Worm (Caenorhabditis elegans) whole organism, L3 larva: ENCODE data around the gene C31G12.1.
"Not testable (repeated sequence)": the region's sequence is repeated elsewhere in the genome, so short reads cannot be mapped to it uniquely, and the experiment has no call there.

Experiments used
- R02D3.7 ChIP-seq: fragments of 150-350 bp; optimal IDR thresholded peaks from 2 replicates; lab custom pipeline; 2014; ENCODE audit warnings: missing biosample characterization, missing genetic modification characterization
- ZK546.5 ChIP-seq: sonication (generic microtip); optimal IDR thresholded peaks from 2 replicates; lab custom pipeline; 2017; ENCODE audit warnings: missing biosample characterization, missing genetic modification characterization
- aly-2 ChIP-seq: fragments of 150-350 bp; optimal IDR thresholded peaks from 2 replicates; lab custom pipeline; 2014; ENCODE audit warnings: missing biosample characterization, missing genetic modification characterization
- ama-1 ChIP-seq: fragments of 150-350 bp; optimal IDR thresholded peaks from 2 replicates; lab custom pipeline; 2018
- ceh-16 ChIP-seq: sonication (generic microtip); optimal IDR thresholded peaks from 2 replicates; lab custom pipeline; 2017; ENCODE audit warnings: missing biosample characterization, missing genetic modification characterization
- ceh-28 ChIP-seq: fragments of 150-350 bp; optimal IDR thresholded peaks from 2 replicates; lab custom pipeline; 2014; ENCODE audit warnings: missing biosample characterization, missing genetic modification reagents, missing genetic modification characterization
- ceh-82 ChIP-seq: fragments of 150-350 bp; optimal IDR thresholded peaks from 2 replicates; lab custom pipeline; 2014; ENCODE audit warnings: missing biosample characterization, missing genetic modification characterization
- ceh-9 ChIP-seq: sonication (generic microtip); optimal IDR thresholded peaks from 2 replicates; lab custom pipeline; 2018; ENCODE audit warnings: missing biosample characterization, missing genetic modification characterization
- daf-12 ChIP-seq: fragments of 150-350 bp; optimal IDR thresholded peaks from 2 replicates; lab custom pipeline; 2014; ENCODE audit warnings: missing biosample characterization, missing genetic modification reagents, missing genetic modification characterization
- egl-27 ChIP-seq: sonication (generic microtip); optimal IDR thresholded peaks from 4 replicates; lab custom pipeline; 2017; ENCODE audit warnings: missing biosample characterization, missing genetic modification reagents, missing genetic modification characterization
- egl-5 ChIP-seq: fragments of 150-350 bp; optimal IDR thresholded peaks from 2 replicates; lab custom pipeline; 2017; ENCODE audit warnings: missing biosample characterization, missing genetic modification reagents, missing genetic modification characterization, inconsistent platforms
- elt-2 ChIP-seq: sonication (generic microtip); optimal IDR thresholded peaks from 2 replicates; lab custom pipeline; 2016; ENCODE audit warnings: missing genetic modification reagents, mild to moderate bottlenecking, missing genetic modification characterization, missing compliant biosample characterization
- eor-1 ChIP-seq, 2 experiments: fragments of 150-350 bp; optimal IDR thresholded peaks; 2 replicates each; lab custom pipeline; 2014 to 2018; ENCODE audit warnings: missing biosample characterization in 2 of 2, missing genetic modification characterization in 2 of 2
- fkh-10 ChIP-seq: sonication (generic microtip); optimal IDR thresholded peaks from 2 replicates; lab custom pipeline; 2017; ENCODE audit warnings: missing biosample characterization, missing genetic modification reagents, missing genetic modification characterization
- fkh-2 ChIP-seq: fragments of 150-350 bp; optimal IDR thresholded peaks from 2 replicates; lab custom pipeline; 2014; ENCODE audit warnings: missing biosample characterization, missing genetic modification reagents, missing genetic modification characterization
- fos-1 ChIP-seq: fragments of 150-350 bp; optimal IDR thresholded peaks from 2 replicates; lab custom pipeline; 2014; ENCODE audit warnings: missing biosample characterization, missing genetic modification characterization
- hmg-11 ChIP-seq: sonication (generic microtip); optimal IDR thresholded peaks from 2 replicates; lab custom pipeline; 2016; ENCODE audit warnings: missing genetic modification characterization, missing compliant biosample characterization
- lin-39 ChIP-seq: fragments of 150-350 bp; optimal IDR thresholded peaks from 2 replicates; lab custom pipeline; 2018; ENCODE audit warnings: missing biosample characterization, missing genetic modification reagents, missing genetic modification characterization
- lsy-12 ChIP-seq: sonication (generic microtip); optimal IDR thresholded peaks from 2 replicates; lab custom pipeline; 2016; ENCODE audit warnings: mild to moderate bottlenecking, missing genetic modification characterization, missing compliant biosample characterization
- mdl-1 ChIP-seq: fragments of 150-350 bp; optimal IDR thresholded peaks from 2 replicates; lab custom pipeline; 2014; ENCODE audit warnings: missing biosample characterization, missing genetic modification characterization
- mml-1 ChIP-seq: fragments of 150-350 bp; sonication (generic microtip); optimal IDR thresholded peaks from 3 replicates; lab custom pipeline; 2014; ENCODE audit warnings: missing biosample characterization, missing genetic modification characterization
- nfya-1 ChIP-seq: sonication (generic microtip); optimal IDR thresholded peaks from 2 replicates; lab custom pipeline; 2017; ENCODE audit warnings: missing genetic modification characterization, mild to moderate bottlenecking, missing compliant biosample characterization, antibody characterized with exemption, moderate library complexity; ENCODE audit not compliant: insufficient read depth
- nhr-12 ChIP-seq: fragments of 150-350 bp; optimal IDR thresholded peaks from 2 replicates; lab custom pipeline; 2014; ENCODE audit warnings: missing biosample characterization, missing genetic modification characterization
- nhr-237 ChIP-seq: fragments of 150-350 bp; optimal IDR thresholded peaks from 2 replicates; lab custom pipeline; 2014; ENCODE audit warnings: missing biosample characterization, missing genetic modification characterization
- nhr-67 ChIP-seq: fragments of 150-350 bp; optimal IDR thresholded peaks from 2 replicates; lab custom pipeline; 2014; ENCODE audit warnings: missing biosample characterization, missing genetic modification characterization
- nhr-76 ChIP-seq: fragments of 150-350 bp; sonication (generic microtip); optimal IDR thresholded peaks from 5 replicates; lab custom pipeline; 2014; ENCODE audit warnings: missing biosample characterization, missing genetic modification characterization
- nhr-77 ChIP-seq: fragments of 150-350 bp; optimal IDR thresholded peaks from 2 replicates; lab custom pipeline; 2014; ENCODE audit warnings: missing biosample characterization, missing genetic modification characterization
- pha-4 ChIP-seq: fragments of 150-350 bp; optimal IDR thresholded peaks from 2 replicates; lab custom pipeline; 2014; ENCODE audit warnings: missing biosample characterization, missing genetic modification reagents, missing genetic modification characterization
- pqm-1 ChIP-seq: fragments of 150-350 bp; optimal IDR thresholded peaks from 2 replicates; lab custom pipeline; 2017; ENCODE audit warnings: missing biosample characterization, missing genetic modification characterization, inconsistent platforms
- sea-2 ChIP-seq: fragments of 150-350 bp; sonication (generic microtip); optimal IDR thresholded peaks from 4 replicates; lab custom pipeline; 2014; ENCODE audit warnings: missing biosample characterization, missing genetic modification reagents, missing genetic modification characterization
- snpc-4 ChIP-seq: fragments of 150-350 bp; optimal IDR thresholded peaks from 2 replicates; lab custom pipeline; 2014; ENCODE audit warnings: missing biosample characterization, missing genetic modification characterization
- unc-39 ChIP-seq: sonication (generic microtip); optimal IDR thresholded peaks from 4 replicates; lab custom pipeline; 2017; ENCODE audit warnings: missing biosample characterization, missing genetic modification characterization
- unc-62 ChIP-seq: fragments of 150-350 bp; sonication (generic microtip); optimal IDR thresholded peaks from 4 replicates; lab custom pipeline; 2014; ENCODE audit warnings: missing biosample characterization, missing genetic modification reagents, missing genetic modification characterization
- zag-1 ChIP-seq: fragments of 150-350 bp; optimal IDR thresholded peaks from 2 replicates; lab custom pipeline; 2014; ENCODE audit warnings: missing biosample characterization, missing genetic modification characterization
- ztf-11 ChIP-seq: fragments of 150-350 bp; optimal IDR thresholded peaks from 2 replicates; lab custom pipeline; 2014; ENCODE audit warnings: missing biosample characterization, missing genetic modification characterization
- ztf-4 ChIP-seq: fragments of 150-350 bp; optimal IDR thresholded peaks from 2 replicates; lab custom pipeline; 2014; ENCODE audit warnings: missing biosample characterization, missing genetic modification characterization

C31G12.1 gene

DNA sequence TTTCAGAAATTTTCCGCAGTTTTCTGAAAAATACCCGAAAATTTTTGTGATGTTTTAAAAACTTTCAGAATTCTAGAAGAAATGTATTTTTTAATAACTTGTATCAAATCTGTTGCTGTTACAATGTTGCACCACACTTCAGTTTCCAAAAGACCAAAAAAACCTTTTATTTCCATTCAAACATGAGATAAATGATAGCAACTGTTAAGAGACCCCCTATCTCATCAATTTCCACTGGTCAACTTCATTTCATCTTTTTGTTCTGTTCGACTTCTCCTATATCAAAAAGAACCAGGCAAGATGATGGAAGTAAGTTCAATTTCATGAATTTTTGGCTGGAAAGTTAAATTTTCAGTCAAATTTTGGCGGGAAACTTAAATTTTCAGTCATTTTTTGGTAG, 18.7 kb downstream of the C31G12.1 start, which contains the start of gene F16H6.4:
F16H6.4 (plus strand) TSS at position 301 of the 400 bp plus-strand sequence.
- TF ChIP-seq daf-12 (tag; lab: Kevin White, UChicago), result no peak
- no peak for TF ChIP-seq snpc-4 (tag; lab: Kevin White, UChicago)
- no peak for TF ChIP-seq nhr-76
- no peak for TF ChIP-seq nhr-67 (tag; lab: Kevin White, UChicago)
- no peak for TF ChIP-seq mml-1 (tag; lab: Kevin White, UChicago)
- TF ChIP-seq sea-2 (GFP tag; lab: Kevin White, UChicago), result no peak
- TF ChIP-seq fos-1, result no peak
- no peak for TF ChIP-seq eor-1 (tag; optimal IDR thresholded peaks at IDR 0.05; lab: Kevin White, UChicago)
- TF ChIP-seq nhr-12, result no peak
- no peak for TF ChIP-seq ceh-16
- TF ChIP-seq fkh-2 (tag; lab: Kevin White, UChicago), result no peak
- TF ChIP-seq lsy-12 (tag; lab: Kevin White, UChicago), result no peak
- TF ChIP-seq R02D3.7 (tag; lab: Kevin White, UChicago), result no peak
- TF ChIP-seq egl-5 (tag; lab: Kevin White, UChicago), result no peak
- no peak for TF ChIP-seq fkh-10 (GFP tag; lab: Kevin White, UChicago)
- TF ChIP-seq aly-2, result no peak

- TF ChIP-seq daf-12 (tag; lab: Kevin White, UChicago) (no peak), fos-1 (no peak), ceh-28 (tag; lab: Kevin White, UChicago) (no peak), hmg-11 (tag; lab: Kevin White, UChicago) (no peak), ztf-4 (no peak), nhr-237 (tag; lab: Kevin White, UChicago) (no peak), ama-1 (lab: Kevin White, UChicago) (no peak), R02D3.7 (tag; lab: Kevin White, UChicago) (no peak), unc-62 (no peak), ztf-11 (no peak)
Observed at ce11 chrV:18209071-18209470, 29.3 kb downstream of the C31G12.1 start, which contains the start of gene F16H6.7. Gene F16H6.7 (minus strand): TSS chrV:18209171.

DNA sequence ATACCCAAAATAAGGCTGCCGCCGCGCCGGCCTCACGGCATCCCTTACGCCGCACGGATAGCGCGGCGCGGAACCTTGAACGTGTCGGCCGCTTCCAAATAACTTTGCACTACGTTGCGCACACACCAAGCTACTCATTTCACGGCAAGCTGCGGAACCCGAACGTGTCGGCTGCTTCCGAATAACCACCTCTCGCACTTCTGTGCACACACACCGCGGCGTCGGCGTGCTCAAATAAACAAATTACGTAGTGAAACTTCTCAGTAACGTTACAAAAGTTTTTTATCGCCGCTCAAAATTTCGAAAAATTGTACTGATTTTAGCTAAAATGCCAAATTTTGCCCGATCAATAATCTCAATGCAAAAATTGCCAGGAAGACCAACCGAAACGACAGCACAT, 33.1 kb downstream of the C31G12.1 start:
- TF ChIP-seq ceh-28 (tag; lab: Kevin White, UChicago), result no peak
- no peak for TF ChIP-seq ceh-82 (tag; lab: Kevin White, UChicago)
- no peak for TF ChIP-seq fkh-2 (tag; lab: Kevin White, UChicago)
- TF ChIP-seq eor-1 (tag; optimal IDR thresholded peaks at IDR 0.05; lab: Kevin White, UChicago), result no peak
- no peak for TF ChIP-seq mdl-1 (tag; lab: Kevin White, UChicago)
- no peak for TF ChIP-seq zag-1 (tag; lab: Kevin White, UChicago)
- no peak for TF ChIP-seq pqm-1
- TF ChIP-seq lsy-12 (tag; lab: Kevin White, UChicago), result no peak
- TF ChIP-seq unc-39 (tag; lab: Kevin White, UChicago), result no peak
- TF ChIP-seq nfya-1, result no peak
- no peak for TF ChIP-seq egl-5 (tag; lab: Kevin White, UChicago)
- no peak for TF ChIP-seq aly-2
- TF ChIP-seq fos-1, result no peak
- TF ChIP-seq pha-4 (tag; lab: Kevin White, UChicago), result no peak
- TF ChIP-seq fkh-10 (GFP tag; lab: Kevin White, UChicago), result no peak
- no peak for TF ChIP-seq ZK546.5 (tag; lab: Kevin White, UChicago)
- no peak for TF ChIP-seq ceh-9

DNA sequence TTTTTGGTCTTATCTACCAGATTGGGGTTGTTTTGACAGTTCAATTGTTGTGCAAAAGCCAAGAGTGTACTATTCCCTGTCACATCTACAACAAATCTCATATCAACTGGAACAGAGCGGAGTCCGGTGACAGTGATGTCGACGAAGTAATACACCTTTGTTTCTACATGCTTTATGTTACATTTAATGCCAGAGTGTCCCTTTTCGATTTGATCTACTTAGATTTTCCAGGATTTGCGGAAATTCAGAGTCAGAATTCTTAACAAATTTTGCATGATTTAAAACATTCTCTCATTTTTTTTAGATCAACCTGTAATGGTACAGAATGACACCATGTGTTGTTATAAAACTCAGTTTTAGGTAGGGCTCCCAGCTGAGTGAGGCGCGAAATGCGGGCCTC, 36.4 kb downstream of the C31G12.1 start, which contains the start of gene F16H6.8:
F16H6.8 (minus strand) TSS at position 101 of the 400 bp plus-strand sequence.
- TF ChIP-seq snpc-4 (tag; lab: Kevin White, UChicago); ztf-11; ama-1 (lab: Kevin White, UChicago): not testable (repeated sequence)

- not testable (repeated sequence) for TF ChIP-seq ceh-28 (tag; lab: Kevin White, UChicago); nhr-12; elt-2 (tag; lab: Kevin White, UChicago)
Observed at ce11 chrV:18216784-18217183, 37.0 kb downstream of the C31G12.1 start, which contains the start of gene F16H6.9. Gene F16H6.9 (plus strand): TSS chrV:18217084.

- TF ChIP-seq R02D3.7 (tag; lab: Kevin White, UChicago) (no peak), egl-27 (tag; lab: Kevin White, UChicago) (no peak), lsy-12 (tag; lab: Kevin White, UChicago) (no peak), pha-4 (tag; lab: Kevin White, UChicago) (no peak), ceh-9 (no peak), lin-39 (tag; lab: Kevin White, UChicago) (no peak), ZK546.5 (tag; lab: Kevin White, UChicago) (no peak), nhr-77 (no peak), ztf-11 (no peak)
- TF ChIP-seq, all 47 proteins: peak for 0
Observed at ce11 chrV:18224353-18224752, 44.6 kb downstream of the C31G12.1 start, which contains the start of gene F16H6.10. Gene F16H6.10 (minus strand): TSS chrV:18224453.
